Worm (Caenorhabditis elegans): Measurements from ENCODE around the gene egg-2.

DNA sequence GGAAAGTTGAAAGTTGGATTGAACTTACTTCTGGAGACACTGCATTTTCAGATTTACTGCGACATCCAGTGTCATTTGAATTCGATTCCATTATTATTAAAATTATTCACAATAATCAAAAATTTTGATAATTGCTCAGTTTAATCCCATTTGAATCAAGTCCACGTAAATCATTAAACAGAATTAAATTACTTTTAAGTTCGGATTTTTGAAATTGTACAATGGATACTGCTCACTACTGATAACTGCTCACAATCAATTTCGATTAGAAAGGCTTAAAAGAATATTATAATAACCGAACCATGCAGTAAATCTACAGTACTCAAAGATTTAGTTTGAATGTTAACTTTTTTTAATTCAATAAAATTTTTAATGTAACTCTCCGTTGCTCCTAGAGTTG is 3.8 kb upstream of the egg-2 start, which contains the start of gene R01H2.4:
- no peak for TF ChIP-seq klf-2 (GFP tag; conservative IDR thresholded peaks at IDR 0.05)
- no peak for TF ChIP-seq ref-1 (GFP tag; conservative IDR thresholded peaks at IDR 0.05)
- TF ChIP-seq ztf-23 (GFP tag; IDR thresholded peaks at IDR 0.05), result no peak
- no peak for TF ChIP-seq ztf-29 (GFP tag; IDR thresholded peaks at IDR 0.05)
- no peak for TF ChIP-seq cog-1 (tag; optimal IDR thresholded peaks at IDR 0.05)
- no peak for TF ChIP-seq T22C8.4 (GFP tag; IDR thresholded peaks at IDR 0.05)
- TF ChIP-seq med-1 (GFP tag; optimal IDR thresholded peaks at IDR 0.05; ENCODE audit: insufficient read depth), result no peak
- TF ChIP-seq flt-1 (GFP tag; IDR thresholded peaks at IDR 0.05), result no peak
- no peak for TF ChIP-seq tab-1 (GFP tag; IDR thresholded peaks at IDR 0.05)

All from whole organism, midembryonic.